Worm (Caenorhabditis elegans) whole organism, young adult: ENCODE measurements around the gene ZK622.4.

Experiments used
- chd-7 ChIP-seq: sonication (generic microtip); optimal IDR thresholded peaks from 2 replicates; lab custom pipeline; 2016; ENCODE audit warnings: mild to moderate bottlenecking, missing genetic modification characterization, moderate library complexity, missing compliant biosample characterization
- efl-1 ChIP-seq: fragments of 150-350 bp; optimal IDR thresholded peaks from 2 replicates; lab custom pipeline; 2014; ENCODE audit warnings: missing biosample characterization, missing genetic modification reagents, missing genetic modification characterization

DNA sequence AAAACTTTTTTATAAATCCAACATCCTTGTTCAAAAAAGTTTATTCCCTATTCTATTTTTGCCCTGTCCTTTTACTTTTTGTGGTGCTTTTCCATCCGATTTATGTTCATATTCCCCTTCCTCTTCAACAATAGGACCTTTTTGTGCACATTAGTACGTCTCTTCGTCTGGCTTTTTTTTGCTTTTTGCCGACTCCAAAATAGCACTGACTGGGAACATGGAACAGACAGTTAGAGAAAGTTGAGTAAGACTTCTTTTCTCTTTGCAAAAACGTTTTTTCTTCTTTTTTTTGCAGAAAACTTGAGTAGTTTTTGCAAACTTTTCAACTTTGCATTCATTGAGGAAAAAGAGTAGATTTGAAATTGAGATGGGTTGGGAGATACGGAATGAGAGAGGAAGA is 9.3 kb downstream of the ZK622.4 start:
- TF ChIP-seq chd-7 (tag; lab: Kevin White, UChicago) (no peak), efl-1 (GFP tag; lab: Kevin White, UChicago) (no peak)
